Worm (Caenorhabditis elegans) whole organism, midembryonic: Measurements from ENCODE around the gene F49F1.9.

Experiments
- T22C8.4 ChIP-seq: fragments of 200-800 bp; sonication (Bioruptor generic); IDR thresholded peaks from 2 replicates; pipeline ENCODE4 v1.3.6; 2022; ENCODE audit warnings: missing genetic modification characterization, missing compliant biosample characterization
- cog-1 ChIP-seq: sonication (generic microtip); optimal IDR thresholded peaks from 2 replicates; lab custom pipeline; 2016; ENCODE audit warnings: missing genetic modification characterization, missing compliant biosample characterization
- flt-1 ChIP-seq: fragments of 200-800 bp; sonication (Bioruptor generic); IDR thresholded peaks from 2 replicates; pipeline ENCODE4 v1.3.6; 2022; ENCODE audit warnings: missing genetic modification characterization, missing compliant biosample characterization
- ref-1 ChIP-seq: fragments of 200-800 bp; sonication (Bioruptor generic); conservative IDR thresholded peaks from 2 replicates; pipeline ENCODE4 v1.3.6; 2022; ENCODE audit warnings: missing genetic modification reagents, missing genetic modification characterization, missing compliant biosample characterization
- ztf-23 ChIP-seq: fragments of 200-800 bp; sonication (Bioruptor generic); IDR thresholded peaks from 2 replicates; pipeline ENCODE4 v1.3.6; 2022; ENCODE audit warnings: missing genetic modification reagents, missing genetic modification characterization, missing compliant biosample characterization
- ztf-29 ChIP-seq: fragments of 200-800 bp; sonication (Bioruptor generic); IDR thresholded peaks from 2 replicates; pipeline ENCODE4 v1.3.6; 2022; ENCODE audit warnings: missing genetic modification reagents, missing genetic modification characterization, missing compliant biosample characterization

DNA sequence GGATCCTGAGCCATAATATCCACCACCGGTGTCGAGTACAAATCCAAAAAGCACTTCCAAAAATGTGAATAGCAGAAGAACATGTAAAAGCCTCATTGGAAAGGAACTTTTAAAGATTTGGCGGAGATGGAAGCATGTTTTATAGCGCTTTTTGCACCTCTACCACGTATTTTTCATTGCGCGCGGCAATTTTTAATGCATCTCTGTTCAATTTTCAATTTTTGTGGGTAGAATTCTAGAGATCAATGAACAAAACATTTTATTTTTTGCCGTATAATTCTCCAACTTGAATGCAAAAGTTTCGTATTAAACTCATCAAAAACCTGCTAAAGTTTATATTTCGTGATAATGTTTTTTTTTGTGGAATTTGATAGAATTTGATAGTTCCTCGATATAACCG, at the start of gene F49F1.9:
- TF ChIP-seq flt-1 (GFP tag; lab: Robert Waterston, UW) = no peak
- no peak for TF ChIP-seq T22C8.4
- no peak for TF ChIP-seq cog-1 (tag; lab: Kevin White, UChicago)
- no peak for TF ChIP-seq ref-1 (GFP tag; lab: Robert Waterston, UW)
- no peak for TF ChIP-seq ztf-23 (GFP tag; lab: Robert Waterston, UW)
- no peak for TF ChIP-seq ztf-29 (GFP tag; lab: Robert Waterston, UW)
